Worm (Caenorhabditis elegans) whole organism, L3 larva: ENCODE measurements around the gene arrd-15.

ENCODE experiments used
- R02D3.7 ChIP-seq: fragments of 150-350 bp; optimal IDR thresholded peaks from 2 replicates; lab custom pipeline; 2014; ENCODE audit warnings: missing biosample characterization, missing genetic modification characterization
- ZK546.5 ChIP-seq: sonication (generic microtip); optimal IDR thresholded peaks from 2 replicates; lab custom pipeline; 2017; ENCODE audit warnings: missing biosample characterization, missing genetic modification characterization
- aly-2 ChIP-seq: fragments of 150-350 bp; optimal IDR thresholded peaks from 2 replicates; lab custom pipeline; 2014; ENCODE audit warnings: missing biosample characterization, missing genetic modification characterization
- ama-1 ChIP-seq: fragments of 150-350 bp; optimal IDR thresholded peaks from 2 replicates; lab custom pipeline; 2018
- ceh-16 ChIP-seq: sonication (generic microtip); optimal IDR thresholded peaks from 2 replicates; lab custom pipeline; 2017; ENCODE audit warnings: missing biosample characterization, missing genetic modification characterization
- ceh-28 ChIP-seq: fragments of 150-350 bp; optimal IDR thresholded peaks from 2 replicates; lab custom pipeline; 2014; ENCODE audit warnings: missing biosample characterization, missing genetic modification reagents, missing genetic modification characterization
- ceh-82 ChIP-seq: fragments of 150-350 bp; optimal IDR thresholded peaks from 2 replicates; lab custom pipeline; 2014; ENCODE audit warnings: missing biosample characterization, missing genetic modification characterization
- daf-12 ChIP-seq: fragments of 150-350 bp; optimal IDR thresholded peaks from 2 replicates; lab custom pipeline; 2014; ENCODE audit warnings: missing biosample characterization, missing genetic modification reagents, missing genetic modification characterization
- egl-5 ChIP-seq: fragments of 150-350 bp; optimal IDR thresholded peaks from 2 replicates; lab custom pipeline; 2017; ENCODE audit warnings: missing biosample characterization, missing genetic modification reagents, missing genetic modification characterization, inconsistent platforms
- elt-1 ChIP-seq: fragments of 150-350 bp; optimal IDR thresholded peaks from 2 replicates; lab custom pipeline; 2014; ENCODE audit warnings: missing biosample characterization, missing genetic modification characterization
- elt-2 ChIP-seq: sonication (generic microtip); optimal IDR thresholded peaks from 2 replicates; lab custom pipeline; 2016; ENCODE audit warnings: missing genetic modification reagents, mild to moderate bottlenecking, missing genetic modification characterization, missing compliant biosample characterization
- eor-1 ChIP-seq, 2 experiments: fragments of 150-350 bp; optimal IDR thresholded peaks; 2 replicates each; lab custom pipeline; 2014 to 2018; ENCODE audit warnings: missing biosample characterization in 2 of 2, missing genetic modification characterization in 2 of 2
- fkh-10 ChIP-seq: sonication (generic microtip); optimal IDR thresholded peaks from 2 replicates; lab custom pipeline; 2017; ENCODE audit warnings: missing biosample characterization, missing genetic modification reagents, missing genetic modification characterization
- fkh-2 ChIP-seq: fragments of 150-350 bp; optimal IDR thresholded peaks from 2 replicates; lab custom pipeline; 2014; ENCODE audit warnings: missing biosample characterization, missing genetic modification reagents, missing genetic modification characterization
- fos-1 ChIP-seq: fragments of 150-350 bp; optimal IDR thresholded peaks from 2 replicates; lab custom pipeline; 2014; ENCODE audit warnings: missing biosample characterization, missing genetic modification characterization
- hmg-11 ChIP-seq: sonication (generic microtip); optimal IDR thresholded peaks from 2 replicates; lab custom pipeline; 2016; ENCODE audit warnings: missing genetic modification characterization, missing compliant biosample characterization
- jun-1 ChIP-seq: fragments of 150-350 bp; optimal IDR thresholded peaks from 2 replicates; lab custom pipeline; 2014; ENCODE audit warnings: missing biosample characterization, missing genetic modification reagents, missing genetic modification characterization
- lin-15B ChIP-seq: fragments of 150-350 bp; optimal IDR thresholded peaks from 2 replicates; lab custom pipeline; 2014; ENCODE audit warnings: missing biosample characterization, missing genetic modification characterization
- mml-1 ChIP-seq: fragments of 150-350 bp; sonication (generic microtip); optimal IDR thresholded peaks from 3 replicates; lab custom pipeline; 2014; ENCODE audit warnings: missing biosample characterization, missing genetic modification characterization
- nfya-1 ChIP-seq: sonication (generic microtip); optimal IDR thresholded peaks from 2 replicates; lab custom pipeline; 2017; ENCODE audit warnings: missing genetic modification characterization, mild to moderate bottlenecking, missing compliant biosample characterization, antibody characterized with exemption, moderate library complexity; ENCODE audit not compliant: insufficient read depth
- nhr-23 ChIP-seq: fragments of 150-350 bp; optimal IDR thresholded peaks from 2 replicates; lab custom pipeline; 2014; ENCODE audit warnings: missing biosample characterization, missing genetic modification reagents, missing genetic modification characterization
- nhr-28 ChIP-seq: fragments of 150-350 bp; optimal IDR thresholded peaks from 2 replicates; lab custom pipeline; 2014; ENCODE audit warnings: missing biosample characterization, missing genetic modification characterization
- nhr-67 ChIP-seq: fragments of 150-350 bp; optimal IDR thresholded peaks from 2 replicates; lab custom pipeline; 2014; ENCODE audit warnings: missing biosample characterization, missing genetic modification characterization
- nhr-76 ChIP-seq: fragments of 150-350 bp; sonication (generic microtip); optimal IDR thresholded peaks from 5 replicates; lab custom pipeline; 2014; ENCODE audit warnings: missing biosample characterization, missing genetic modification characterization
- nhr-77 ChIP-seq: fragments of 150-350 bp; optimal IDR thresholded peaks from 2 replicates; lab custom pipeline; 2014; ENCODE audit warnings: missing biosample characterization, missing genetic modification characterization
- pha-4 ChIP-seq: fragments of 150-350 bp; optimal IDR thresholded peaks from 2 replicates; lab custom pipeline; 2014; ENCODE audit warnings: missing biosample characterization, missing genetic modification reagents, missing genetic modification characterization
- pqm-1 ChIP-seq: fragments of 150-350 bp; optimal IDR thresholded peaks from 2 replicates; lab custom pipeline; 2017; ENCODE audit warnings: missing biosample characterization, missing genetic modification characterization, inconsistent platforms
- sea-2 ChIP-seq: fragments of 150-350 bp; sonication (generic microtip); optimal IDR thresholded peaks from 4 replicates; lab custom pipeline; 2014; ENCODE audit warnings: missing biosample characterization, missing genetic modification reagents, missing genetic modification characterization
- snpc-4 ChIP-seq: fragments of 150-350 bp; optimal IDR thresholded peaks from 2 replicates; lab custom pipeline; 2014; ENCODE audit warnings: missing biosample characterization, missing genetic modification characterization
- tbx-2 ChIP-seq: sonication (generic microtip); optimal IDR thresholded peaks from 2 replicates; lab custom pipeline; 2016; ENCODE audit warnings: mild to moderate bottlenecking, missing genetic modification characterization, missing compliant biosample characterization
- zag-1 ChIP-seq: fragments of 150-350 bp; optimal IDR thresholded peaks from 2 replicates; lab custom pipeline; 2014; ENCODE audit warnings: missing biosample characterization, missing genetic modification characterization
- ztf-11 ChIP-seq: fragments of 150-350 bp; optimal IDR thresholded peaks from 2 replicates; lab custom pipeline; 2014; ENCODE audit warnings: missing biosample characterization, missing genetic modification characterization

Gene arrd-15

ce11 chrIII:8946285-8946684, 16.5 kb downstream of the arrd-15 start:
- TF ChIP-seq ZK546.5 (tag; lab: Kevin White, UChicago), result no peak
- TF ChIP-seq snpc-4 (tag; lab: Kevin White, UChicago), result no peak

ce11 chrIII:8949147-8949546, 19.3 kb downstream of the arrd-15 start:
- TF ChIP-seq fkh-10 (GFP tag; lab: Kevin White, UChicago) (peak; percentile 56), mml-1 (tag; lab: Kevin White, UChicago) (no peak), pha-4 (tag; lab: Kevin White, UChicago) (no peak), ZK546.5 (tag; lab: Kevin White, UChicago) (no peak)

ce11 chrIII:8955536-8955935, 25.7 kb downstream of the arrd-15 start:
- no peak for TF ChIP-seq tbx-2 (tag; lab: Kevin White, UChicago)
- TF ChIP-seq ceh-16 (tag; lab: Kevin White, UChicago), result no peak
- TF ChIP-seq ceh-28 (tag; lab: Kevin White, UChicago), result no peak
- TF ChIP-seq nhr-76, result no peak
- TF ChIP-seq nhr-23 (tag; lab: Kevin White, UChicago), result no peak

- TF ChIP-seq nhr-67 (tag; lab: Kevin White, UChicago) (no peak), ztf-11 (no peak), fos-1 (tag; lab: Kevin White, UChicago) (no peak), pqm-1 (tag; lab: Kevin White, UChicago) (no peak), nhr-77 (tag; lab: Kevin White, UChicago) (no peak), R02D3.7 (tag; lab: Kevin White, UChicago) (peak; percentile 27), ceh-28 (tag; lab: Kevin White, UChicago) (peak; percentile 95), elt-2 (tag; lab: Kevin White, UChicago) (peak; percentile 14), nhr-28 (tag; lab: Kevin White, UChicago) (no peak), zag-1 (no peak), nfya-1 (peak; percentile 86), hmg-11 (tag; lab: Kevin White, UChicago) (peak; percentile 86), lin-15B (tag; lab: Kevin White, UChicago) (peak; percentile 48), daf-12 (tag; lab: Kevin White, UChicago) (no peak), egl-5 (tag; lab: Kevin White, UChicago) (peak; percentile 10), pha-4 (tag; lab: Kevin White, UChicago) (peak; percentile 84), snpc-4 (tag; lab: Kevin White, UChicago) (peak; percentile 38), mml-1 (tag; lab: Kevin White, UChicago) (no peak), ceh-82 (peak; percentile 11), eor-1 (tag; optimal IDR thresholded peaks at IDR 0.05; lab: Kevin White, UChicago) (no peak)
Observed at ce11 chrIII:8956146-8956646, 26.4 kb downstream of the arrd-15 start, which contains the start of the genes ZK643.5 and ZK643.2. TSS of gene ZK643.5 (minus strand) at chrIII:8956196. TSS of gene ZK643.2 (plus strand) at chrIII:8956540.

- TF ChIP-seq ZK546.5 (tag; lab: Kevin White, UChicago), result no peak
Observed at ce11 chrIII:8960664-8961063, 30.8 kb downstream of the arrd-15 start, which contains the start of gene ZK643.6. TSS of gene ZK643.6 (minus strand) at chrIII:8960764.

ce11 chrIII:8961993-8962392, 32.2 kb downstream of the arrd-15 start, which contains the start of gene grl-25:
TSS of gene grl-25 (plus strand) at chrIII:8962293.
- TF ChIP-seq jun-1 (tag; lab: Kevin White, UChicago) (no peak), ceh-28 (tag; lab: Kevin White, UChicago) (no peak), nhr-23 (tag; lab: Kevin White, UChicago) (no peak), hmg-11 (tag; lab: Kevin White, UChicago) (no peak), tbx-2 (tag; lab: Kevin White, UChicago) (no peak), fos-1 (tag; lab: Kevin White, UChicago) (no peak), egl-5 (tag; lab: Kevin White, UChicago) (no peak), aly-2 (tag; lab: Kevin White, UChicago) (no peak), sea-2 (GFP tag; lab: Kevin White, UChicago) (no peak), ama-1 (lab: Kevin White, UChicago) (no peak), ceh-16 (tag; lab: Kevin White, UChicago) (no peak), fkh-2 (tag; lab: Kevin White, UChicago) (no peak), elt-1 (no peak)
